Worm (Caenorhabditis elegans) whole organism, L4/young adult: ENCODE measurements around the gene R10E11.5.

Experiments used
- W03F9.2 ChIP-seq: fragments of 150-350 bp; optimal IDR thresholded peaks from 2 replicates; lab custom pipeline; 2014; ENCODE audit warnings: missing biosample characterization, missing genetic modification characterization
- him-1 ChIP-seq: sonication (generic microtip); optimal IDR thresholded peaks from 2 replicates; lab custom pipeline; 2016; ENCODE audit warnings: missing genotype, missing genetic modification reagents, missing genetic modification characterization, missing compliant biosample characterization

DNA sequence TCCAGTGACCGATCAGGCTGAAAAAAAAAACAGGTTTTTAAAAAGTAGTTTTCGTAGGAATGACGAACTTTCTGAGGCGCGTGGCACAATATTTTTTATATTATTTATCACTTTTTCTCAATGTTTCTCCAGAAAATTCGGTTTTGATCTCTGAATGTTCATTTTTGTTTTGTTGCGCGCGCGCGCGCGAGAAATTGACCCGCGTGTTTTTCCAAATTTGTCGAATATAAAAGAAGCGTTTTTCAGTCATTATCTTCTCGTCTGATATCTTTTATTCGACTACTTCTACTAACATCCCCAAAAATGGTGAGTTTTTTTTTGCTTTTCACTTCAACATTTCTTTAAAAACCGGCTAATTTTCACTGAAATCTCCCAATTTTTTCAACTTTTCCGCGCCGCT, 30.6 kb downstream of the R10E11.5 start, which contains the start of gene rmd-1:
- no peak for TF ChIP-seq W03F9.2 (tag; lab: Kevin White, UChicago)
- no peak for TF ChIP-seq him-1 (tag; lab: Kevin White, UChicago)
